Worm (Caenorhabditis elegans) whole organism, L2 larva: ENCODE data around the gene ZC374.2.

Experiments used
- C34F6.9 ChIP-seq: fragments of 150-350 bp; optimal IDR thresholded peaks from 2 replicates; lab custom pipeline; 2014; ENCODE audit warnings: missing biosample characterization, missing genetic modification characterization
- F13H6.1 ChIP-seq: sonication (generic microtip); optimal IDR thresholded peaks from 2 replicates; lab custom pipeline; 2016; ENCODE audit warnings: missing genetic modification characterization, missing compliant biosample characterization
- R02D3.7 ChIP-seq: fragments of 150-350 bp; optimal IDR thresholded peaks from 2 replicates; lab custom pipeline; 2014; ENCODE audit warnings: missing biosample characterization, missing genetic modification characterization
- Y55F3AM.14 ChIP-seq: fragments of 200-800 bp; sonication (Bioruptor generic); optimal IDR thresholded peaks from 2 replicates; lab custom pipeline; 2018; ENCODE audit warnings: mild to moderate bottlenecking, missing genetic modification characterization, missing compliant biosample characterization
- ZK546.5 ChIP-seq: sonication (generic microtip); optimal IDR thresholded peaks from 2 replicates; lab custom pipeline; 2017; ENCODE audit warnings: missing biosample characterization, missing genetic modification characterization
- alr-1 ChIP-seq: fragments of 150-350 bp; optimal IDR thresholded peaks from 2 replicates; lab custom pipeline; 2014; ENCODE audit warnings: missing biosample characterization, missing genetic modification characterization
- aly-2 ChIP-seq: fragments of 150-350 bp; optimal IDR thresholded peaks from 2 replicates; lab custom pipeline; 2014; ENCODE audit warnings: missing biosample characterization, missing genetic modification characterization
- ama-1 ChIP-seq: fragments of 150-350 bp; optimal IDR thresholded peaks from 2 replicates; lab custom pipeline; 2018; ENCODE audit warnings: inconsistent platforms
- blmp-1 ChIP-seq: sonication (generic microtip); optimal IDR thresholded peaks from 2 replicates; lab custom pipeline; 2017; ENCODE audit warnings: missing genetic modification characterization, mild to moderate bottlenecking, missing compliant biosample characterization, antibody characterized with exemption, moderate library complexity; ENCODE audit not compliant: insufficient read depth
- ceh-16 ChIP-seq: fragments of 150-350 bp; optimal IDR thresholded peaks from 2 replicates; lab custom pipeline; 2014; ENCODE audit warnings: missing biosample characterization, missing genetic modification characterization
- ceh-82 ChIP-seq: fragments of 150-350 bp; optimal IDR thresholded peaks from 2 replicates; lab custom pipeline; 2014; ENCODE audit warnings: missing biosample characterization, missing genetic modification characterization
- crh-2 ChIP-seq: sonication (generic microtip); optimal IDR thresholded peaks from 2 replicates; lab custom pipeline; 2017; ENCODE audit warnings: missing biosample characterization, missing genetic modification characterization
- dmd-4 ChIP-seq: sonication (generic microtip); optimal IDR thresholded peaks from 2 replicates; lab custom pipeline; 2017; ENCODE audit warnings: missing biosample characterization, missing genetic modification characterization
- egl-27 ChIP-seq: sonication (generic microtip); optimal IDR thresholded peaks from 3 replicates; lab custom pipeline; 2017; ENCODE audit warnings: missing biosample characterization, missing genetic modification reagents, missing genetic modification characterization
- elt-1 ChIP-seq: fragments of 150-350 bp; optimal IDR thresholded peaks from 2 replicates; lab custom pipeline; 2014; ENCODE audit warnings: missing biosample characterization, missing genetic modification characterization
- elt-3 ChIP-seq: sonication (generic microtip); optimal IDR thresholded peaks from 2 replicates; lab custom pipeline; 2017; ENCODE audit warnings: missing biosample characterization, missing genetic modification characterization
- fos-1 ChIP-seq: fragments of 150-350 bp; optimal IDR thresholded peaks from 2 replicates; lab custom pipeline; 2014; ENCODE audit warnings: missing biosample characterization, missing genetic modification characterization
- gmeb-1 ChIP-seq: fragments of 150-350 bp; optimal IDR thresholded peaks from 2 replicates; lab custom pipeline; 2014; ENCODE audit warnings: missing biosample characterization, missing genetic modification characterization
- lin-11 ChIP-seq: fragments of 150-350 bp; sonication (generic microtip); optimal IDR thresholded peaks from 2 replicates; lab custom pipeline; 2014; ENCODE audit warnings: missing biosample characterization, missing genetic modification characterization, inconsistent platforms, mixed read lengths
- lin-13 ChIP-seq: fragments of 150-350 bp; optimal IDR thresholded peaks from 2 replicates; lab custom pipeline; 2014; ENCODE audit warnings: missing biosample characterization, missing genetic modification reagents, missing genetic modification characterization
- lin-39 ChIP-seq: fragments of 150-350 bp; optimal IDR thresholded peaks from 2 replicates; lab custom pipeline; 2014; ENCODE audit warnings: missing biosample characterization, missing genetic modification reagents, missing genetic modification characterization
- lsy-2 ChIP-seq, 2 experiments: fragments of 150-350 bp in 1 of 2; sonication (generic microtip) in 1 of 2; optimal IDR thresholded peaks; 2 replicates each; lab custom pipeline; 2014 to 2017; ENCODE audit warnings: missing biosample characterization in 2 of 2, missing genetic modification characterization in 2 of 2
- mab-5 ChIP-seq: fragments of 150-350 bp; optimal IDR thresholded peaks from 2 replicates; lab custom pipeline; 2014; ENCODE audit warnings: missing biosample characterization, missing genetic modification characterization
- mbf-1 ChIP-seq: sonication (generic microtip); optimal IDR thresholded peaks from 2 replicates; lab custom pipeline; 2017; ENCODE audit warnings: missing biosample characterization, missing genetic modification characterization
- mdl-1 ChIP-seq, 2 experiments: fragments of 150-350 bp in 1 of 2; sonication (generic microtip) in 1 of 2; optimal IDR thresholded peaks; 2 replicates each; lab custom pipeline; 2017; ENCODE audit warnings: missing biosample characterization in 2 of 2, missing genetic modification characterization in 2 of 2
- nhr-10 ChIP-seq: sonication (generic microtip); optimal IDR thresholded peaks from 2 replicates; lab custom pipeline; 2017; ENCODE audit warnings: missing biosample characterization, missing genetic modification characterization
- nhr-11 ChIP-seq: fragments of 150-350 bp; optimal IDR thresholded peaks from 2 replicates; lab custom pipeline; 2014; ENCODE audit warnings: missing biosample characterization, missing genetic modification characterization
- nhr-12 ChIP-seq: fragments of 150-350 bp; optimal IDR thresholded peaks from 2 replicates; lab custom pipeline; 2014; ENCODE audit warnings: missing biosample characterization, missing genetic modification characterization
- nhr-129 ChIP-seq: fragments of 150-350 bp; optimal IDR thresholded peaks from 2 replicates; lab custom pipeline; 2014; ENCODE audit warnings: missing biosample characterization, missing genetic modification characterization
- nhr-21 ChIP-seq: fragments of 150-350 bp; optimal IDR thresholded peaks from 2 replicates; lab custom pipeline; 2014; ENCODE audit warnings: missing biosample characterization, missing genetic modification characterization
- nhr-23 ChIP-seq: fragments of 150-350 bp; optimal IDR thresholded peaks from 2 replicates; lab custom pipeline; 2014; ENCODE audit warnings: missing biosample characterization, missing genetic modification reagents, missing genetic modification characterization
- nhr-237 ChIP-seq: fragments of 150-350 bp; optimal IDR thresholded peaks from 2 replicates; lab custom pipeline; 2014; ENCODE audit warnings: missing biosample characterization, missing genetic modification characterization
- nhr-25 ChIP-seq: fragments of 150-350 bp; sonication (generic microtip); optimal IDR thresholded peaks from 3 replicates; lab custom pipeline; 2014; ENCODE audit warnings: missing biosample characterization, missing genetic modification characterization
- nhr-6 ChIP-seq: fragments of 150-350 bp; optimal IDR thresholded peaks from 2 replicates; lab custom pipeline; 2014; ENCODE audit warnings: missing biosample characterization, missing genetic modification characterization
- nhr-77 ChIP-seq: fragments of 150-350 bp; optimal IDR thresholded peaks from 2 replicates; lab custom pipeline; 2014; ENCODE audit warnings: missing biosample characterization, missing genetic modification characterization
- peb-1 ChIP-seq: fragments of 150-350 bp; optimal IDR thresholded peaks from 2 replicates; lab custom pipeline; 2014; ENCODE audit warnings: missing biosample characterization, missing genetic modification characterization
- sem-4 ChIP-seq: fragments of 150-350 bp; optimal IDR thresholded peaks from 2 replicates; lab custom pipeline; 2014; ENCODE audit warnings: missing biosample characterization, missing genetic modification reagents, missing genetic modification characterization
- skn-1 ChIP-seq: sonication (generic microtip); optimal IDR thresholded peaks from 2 replicates; lab custom pipeline; 2017; ENCODE audit warnings: missing biosample characterization, missing genetic modification characterization
- sma-3 ChIP-seq: sonication (generic microtip); optimal IDR thresholded peaks from 2 replicates; lab custom pipeline; 2016; ENCODE audit warnings: missing genetic modification reagents, missing genetic modification characterization, missing compliant biosample characterization
- sma-9 ChIP-seq, 2 experiments: fragments of 150-350 bp in 1 of 2; sonication (generic microtip) in 1 of 2; optimal IDR thresholded peaks; 2 replicates each; lab custom pipeline; 2014 to 2016; ENCODE audit warnings: missing genetic modification characterization in 2 of 2, mild to moderate bottlenecking in 1 of 2, missing biosample characterization in 1 of 2, missing compliant biosample characterization in 1 of 2, missing genetic modification reagents in 1 of 2, moderate library complexity in 1 of 2
- snpc-4 ChIP-seq: fragments of 150-350 bp; optimal IDR thresholded peaks from 2 replicates; lab custom pipeline; 2014; ENCODE audit warnings: missing biosample characterization, missing genetic modification characterization
- unc-39 ChIP-seq: fragments of 150-350 bp; optimal IDR thresholded peaks from 2 replicates; lab custom pipeline; 2014; ENCODE audit warnings: missing biosample characterization, missing genetic modification characterization
- unc-55 ChIP-seq: fragments of 150-350 bp; sonication (generic microtip); optimal IDR thresholded peaks from 3 replicates; lab custom pipeline; 2014; ENCODE audit warnings: missing biosample characterization, missing genetic modification reagents, missing genetic modification characterization
- unc-62 ChIP-seq: fragments of 150-350 bp; optimal IDR thresholded peaks from 2 replicates; lab custom pipeline; 2014; ENCODE audit warnings: missing biosample characterization, missing genetic modification reagents, missing genetic modification characterization
- zag-1 ChIP-seq: fragments of 150-350 bp; optimal IDR thresholded peaks from 2 replicates; lab custom pipeline; 2014; ENCODE audit warnings: missing biosample characterization, missing genetic modification characterization
- ztf-1 ChIP-seq: fragments of 200-800 bp; sonication (Bioruptor generic); conservative IDR thresholded peaks from 2 replicates; pipeline ENCODE4 v1.3.6; 2022; ENCODE audit warnings: missing genetic modification characterization, missing compliant biosample characterization
- ztf-11 ChIP-seq: sonication (generic microtip); optimal IDR thresholded peaks from 2 replicates; lab custom pipeline; 2017; ENCODE audit warnings: missing biosample characterization, missing genetic modification characterization
- ztf-4 ChIP-seq: fragments of 150-350 bp; optimal IDR thresholded peaks from 2 replicates; lab custom pipeline; 2014; ENCODE audit warnings: missing biosample characterization, missing genetic modification characterization

Gene ZC374.2

DNA sequence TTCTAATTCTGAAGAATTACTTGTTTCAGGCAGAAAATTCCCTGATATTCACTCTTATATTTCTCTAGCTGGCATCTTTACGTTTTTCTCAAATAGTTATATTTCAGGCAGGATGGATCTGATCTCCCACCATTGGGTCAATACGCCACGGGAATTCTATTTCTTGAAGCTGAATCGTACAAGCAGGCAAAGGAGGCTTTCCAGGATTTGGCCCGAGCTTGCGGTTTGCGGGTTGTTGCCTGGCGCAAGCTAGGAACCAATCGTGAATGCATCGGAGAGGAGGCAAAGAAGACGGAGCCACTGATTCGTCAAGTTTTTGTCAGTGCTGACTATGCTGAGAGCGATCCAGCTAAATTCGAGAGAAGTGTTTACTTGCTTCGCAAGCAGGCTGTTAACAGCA is 37.8 kb upstream of the ZC374.2 start:
- TF ChIP-seq ceh-82 (tag; lab: Kevin White, UChicago) = no peak
- TF ChIP-seq nhr-10 (tag; lab: Kevin White, UChicago) = no peak
- no peak for TF ChIP-seq F13H6.1 (tag; lab: Kevin White, UChicago)
- no peak for TF ChIP-seq crh-2 (tag; lab: Kevin White, UChicago)
- no peak for TF ChIP-seq skn-1 (tag; lab: Kevin White, UChicago)
- no peak for TF ChIP-seq blmp-1 (tag; lab: Kevin White, UChicago)
- no peak for TF ChIP-seq nhr-21 (tag; lab: Kevin White, UChicago)
- no peak for TF ChIP-seq lsy-2 (tag; optimal IDR thresholded peaks at IDR 0.05; lab: Kevin White, UChicago)
- no peak for TF ChIP-seq unc-39 (tag; lab: Kevin White, UChicago)
- no peak for TF ChIP-seq peb-1 (tag; lab: Kevin White, UChicago)
- TF ChIP-seq C34F6.9 (tag; lab: Kevin White, UChicago) = no peak
- TF ChIP-seq ama-1 = no peak
- TF ChIP-seq elt-1 (tag; lab: Kevin White, UChicago) = no peak
- TF ChIP-seq mdl-1 (tag; optimal IDR thresholded peaks at IDR 0.05; lab: Kevin White, UChicago) = no peak

DNA sequence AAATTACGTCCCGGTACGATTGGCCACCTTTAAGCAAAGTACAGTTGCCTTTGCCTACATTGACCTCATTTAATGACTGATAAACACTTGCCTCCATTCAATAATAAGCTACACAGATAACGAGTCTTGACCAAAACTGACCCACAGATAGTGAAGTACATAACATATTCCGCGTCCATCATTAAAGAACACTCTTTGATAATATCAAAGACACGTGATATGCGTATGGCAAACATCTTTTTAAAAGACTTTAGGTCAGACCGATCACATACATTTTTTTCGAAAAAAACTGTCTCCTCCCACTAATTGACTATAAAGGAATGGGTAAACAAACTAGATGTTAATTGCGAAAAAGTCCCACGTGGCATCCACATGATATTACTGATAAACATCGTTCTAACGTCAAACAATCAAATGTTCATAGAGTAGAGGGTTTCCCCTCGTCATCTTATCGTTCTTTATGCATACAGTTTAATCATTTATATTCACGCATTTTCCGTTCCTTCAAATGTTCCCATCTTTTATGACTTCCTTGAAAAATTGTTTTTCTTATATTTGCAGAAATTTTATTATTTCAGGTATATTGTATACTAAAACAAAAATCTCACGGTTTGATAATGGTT is 36.9 kb upstream of the ZC374.2 start, which contains the start of gene W07E11.1:
Gene W07E11.1, plus strand, starts transcription at position 573 of the 623 bp plus-strand sequence.
- TF ChIP-seq nhr-23 (tag; lab: Kevin White, UChicago) (no peak), ztf-11 (no peak), nhr-129 (peak; percentile 21), skn-1 (tag; lab: Kevin White, UChicago) (no peak), unc-62 (no peak), lin-39 (tag; lab: Kevin White, UChicago) (no peak), sma-3 (GFP tag; lab: Kevin White, UChicago) (peak; percentile 73), lsy-2 (tag; optimal IDR thresholded peaks at IDR 0.05; lab: Kevin White, UChicago) (peak in 1 of 2 experiments; percentile 21), sma-9 (GFP tag; optimal IDR thresholded peaks at IDR 0.05; lab: Kevin White, UChicago) (peak; percentile 85), sma-9 (tag; optimal IDR thresholded peaks at IDR 0.05; lab: Kevin White, UChicago) (no peak), nhr-25 (no peak), gmeb-1 (tag; lab: Kevin White, UChicago) (peak; percentile 40), nhr-12 (no peak), elt-3 (no peak), unc-55 (GFP tag; lab: Kevin White, UChicago) (no peak), Y55F3AM.14 (GFP tag; lab: Kevin White, UChicago) (no peak), ztf-4 (no peak), ama-1 (no peak), nhr-11 (tag; lab: Kevin White, UChicago) (no peak), snpc-4 (no peak), ceh-16 (tag; lab: Kevin White, UChicago) (no peak), ceh-82 (tag; lab: Kevin White, UChicago) (no peak), nhr-21 (tag; lab: Kevin White, UChicago) (peak; percentile 63), ZK546.5 (tag; lab: Kevin White, UChicago) (no peak), fos-1 (tag; lab: Kevin White, UChicago) (peak; percentile 39), mab-5 (tag; lab: Kevin White, UChicago) (no peak), nhr-237 (tag; lab: Kevin White, UChicago) (no peak), nhr-6 (tag; lab: Kevin White, UChicago) (no peak), lin-11 (tag; lab: Kevin White, UChicago) (no peak), aly-2 (tag; lab: Kevin White, UChicago) (no peak), dmd-4 (tag; lab: Kevin White, UChicago) (no peak), alr-1 (tag; lab: Kevin White, UChicago) (no peak), crh-2 (tag; lab: Kevin White, UChicago) (peak; percentile 79), ztf-1 (no peak), nhr-77 (tag; lab: Kevin White, UChicago) (no peak), mdl-1 (tag; optimal IDR thresholded peaks at IDR 0.05; lab: Kevin White, UChicago) (peak in 1 of 2 experiments; percentile 20), unc-39 (tag; lab: Kevin White, UChicago) (no peak), F13H6.1 (tag; lab: Kevin White, UChicago) (peak; percentile 87), egl-27 (tag; lab: Kevin White, UChicago) (no peak), elt-1 (tag; lab: Kevin White, UChicago) (no peak), peb-1 (tag; lab: Kevin White, UChicago) (no peak), sem-4 (tag; lab: Kevin White, UChicago) (no peak), C34F6.9 (tag; lab: Kevin White, UChicago) (no peak), blmp-1 (tag; lab: Kevin White, UChicago) (no peak), nhr-10 (tag; lab: Kevin White, UChicago) (no peak), mbf-1 (tag; lab: Kevin White, UChicago) (no peak), R02D3.7 (tag; lab: Kevin White, UChicago) (no peak), lin-13 (GFP tag; lab: Kevin White, UChicago) (no peak), zag-1 (tag; lab: Kevin White, UChicago) (no peak)
- TF ChIP-seq, all 48 proteins: peak for 10
